Worm (Caenorhabditis elegans): Measurements from ENCODE around the gene vha-20.

ce11 chrX:14175740-14176139, 11.4 kb upstream of the vha-20 start, which contains the start of gene C37E2.2:
- no peak for TF ChIP-seq snpc-1.3 (tag; optimal IDR thresholded peaks at IDR 0.05; ENCODE audit: insufficient read depth)
- TF ChIP-seq atf-7 (tag; optimal IDR thresholded peaks at IDR 0.05), result no peak
- no peak for TF ChIP-seq let-526 (GFP tag; IDR thresholded peaks at IDR 0.05)
- no peak for TF ChIP-seq lin-54 (GFP tag; optimal IDR thresholded peaks at IDR 0.05)
- no peak for TF ChIP-seq ama-1 (optimal IDR thresholded peaks at IDR 0.05)
- no peak for TF ChIP-seq ama-1 (GFP tag; optimal IDR thresholded peaks at IDR 0.05)
- TF ChIP-seq tbp1 (GFP tag; optimal IDR thresholded peaks at IDR 0.05), result no peak
- TF ChIP-seq T26A5.8 (tag; optimal IDR thresholded peaks at IDR 0.05), result no peak
- TF ChIP-seq ets-4 (GFP tag; optimal IDR thresholded peaks at IDR 0.05), result no peak
- no peak for TF ChIP-seq attf-3 (GFP tag; conservative IDR thresholded peaks at IDR 0.05)
- no peak for TF ChIP-seq ceh-91 (GFP tag; IDR thresholded peaks at IDR 0.05)
- no peak for TF ChIP-seq xnd-1 (tag; optimal IDR thresholded peaks at IDR 0.05)
- no peak for TF ChIP-seq hmg-1.2 (GFP tag; IDR thresholded peaks at IDR 0.05)
- TF ChIP-seq aptf-2 (GFP tag; conservative IDR thresholded peaks at IDR 0.05), result no peak

All from whole organism, young adult.